Fruit fly (Drosophila melanogaster) whole organism: ENCODE results near the gene Tg.
A peak's percentile ranks its signal among the peaks of the same experiment; 100 is the strongest.

Source experiments
- CG8478 ChIP-seq: fragments of >200 bp; optimal IDR thresholded peaks from 2 replicates; lab custom pipeline; 2018; ENCODE audit warnings: inconsistent platforms
- EcR ChIP-seq, 2 experiments: fragments of >200 bp; optimal IDR thresholded peaks; 2 replicates each; lab custom pipeline; 2017; ENCODE audit warnings: missing biosample characterization in 2 of 2, missing genetic modification characterization in 2 of 2, missing genetic modification reagents in 2 of 2
- psq ChIP-seq: fragments of >200 bp; optimal IDR thresholded peaks from 2 replicates; lab custom pipeline; 2017
- usp ChIP-seq: fragments of >200 bp; optimal IDR thresholded peaks from 2 replicates; lab custom pipeline; 2017; ENCODE audit warnings: missing biosample characterization, missing genetic modification characterization, mixed read lengths

DNA sequence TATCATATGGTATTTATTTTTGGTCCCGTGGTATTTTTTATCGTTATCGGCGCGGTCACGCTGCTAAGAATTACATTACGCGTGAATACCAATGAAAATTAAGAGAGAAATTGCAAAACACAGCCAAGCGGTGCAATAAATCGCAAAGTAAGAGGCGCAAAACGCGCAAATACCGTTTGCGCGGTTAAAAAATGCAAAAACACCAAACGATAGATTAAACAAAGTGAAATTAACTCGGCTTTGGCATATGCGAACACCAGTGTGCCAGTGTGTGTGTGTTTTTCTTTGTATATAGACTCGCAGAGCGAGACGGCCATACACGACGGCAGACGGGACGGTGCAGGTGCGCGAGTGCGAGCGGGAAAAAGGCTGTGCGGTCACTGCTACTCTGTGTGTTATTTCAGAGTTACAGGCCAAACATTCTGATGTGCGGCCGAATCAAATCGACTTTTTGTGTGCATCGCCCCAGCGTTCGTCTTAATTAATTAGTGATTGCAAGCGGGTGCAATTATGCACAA is 19.5 kb downstream of the Tg start, which contains the start of gene Cka:
- no peak for TF ChIP-seq usp (GFP tag; lab: Kevin White, UChicago)
- TF ChIP-seq psq (lab: Kevin White, UChicago): no peak
- TF ChIP-seq CG8478: peak; percentile 77
- no peak for TF ChIP-seq EcR (GFP tag; optimal IDR thresholded peaks at IDR 0.05; lab: Kevin White, UChicago)
